Fruit fly (Drosophila melanogaster) whole organism, embryonic: Measurements from ENCODE around the gene CG32459.

Experiments
- BEAF-32 ChIP-seq: fragments of 200-800 bp; sonication (Bioruptor generic); optimal IDR thresholded peaks from 3 replicates; lab custom pipeline; 2017; ENCODE audit warnings: missing biosample characterization, missing genetic modification characterization, mild to moderate bottlenecking, moderate library complexity, missing genetic modification reagents
- Bgb ChIP-seq: fragments of 200-800 bp; sonication (Bioruptor generic); IDR thresholded peaks from 2 replicates; pipeline ENCODE4 v1.3.6; 2022; ENCODE audit warnings: missing biosample characterization, missing genetic modification characterization; ENCODE audit not compliant: partially characterized antibody
- C15 ChIP-seq: fragments of 200-800 bp; sonication (Bioruptor generic); IDR thresholded peaks from 3 replicates; pipeline ENCODE4 v1.3.6; 2022; ENCODE audit warnings: missing biosample characterization, missing genetic modification characterization
- CG10543 ChIP-seq: fragments of 200-800 bp; sonication (Bioruptor generic); optimal IDR thresholded peaks from 3 replicates; lab custom pipeline; 2017; ENCODE audit warnings: missing biosample characterization, mild to moderate bottlenecking, missing genetic modification characterization, moderate library complexity
- CG10959 ChIP-seq: fragments of 200-800 bp; sonication (Bioruptor generic); IDR thresholded peaks from 2 replicates; pipeline ENCODE4 v1.3.6; 2022; ENCODE audit warnings: missing biosample characterization, missing genetic modification characterization
- CG10979 ChIP-seq: fragments of 200-800 bp; sonication (Bioruptor generic); optimal IDR thresholded peaks from 2 replicates; lab custom pipeline; 2018; ENCODE audit warnings: missing biosample characterization, mild to moderate bottlenecking, missing genetic modification characterization, moderate library complexity
- CG11093 ChIP-seq: fragments of 200-800 bp; sonication (Bioruptor generic); IDR thresholded peaks from 3 replicates; pipeline ENCODE4 v1.3.6; 2022; ENCODE audit warnings: missing biosample characterization, missing genetic modification characterization
- CG12071 ChIP-seq: fragments of 200-800 bp; sonication (Bioruptor generic); optimal IDR thresholded peaks from 3 replicates; lab custom pipeline; 2018; ENCODE audit warnings: missing biosample characterization, mild to moderate bottlenecking, missing genetic modification characterization
- CG13624 ChIP-seq: fragments of 200-800 bp; sonication (Bioruptor generic); optimal IDR thresholded peaks from 2 replicates; lab custom pipeline; 2016; ENCODE audit warnings: missing biosample characterization, missing genetic modification characterization
- CG13894 ChIP-seq: fragments of 200-800 bp; sonication (Bioruptor generic); optimal IDR thresholded peaks from 3 replicates; lab custom pipeline; 2018; ENCODE audit warnings: missing biosample characterization, mild to moderate bottlenecking, missing genetic modification characterization, moderate library complexity
- CG16813 ChIP-seq: fragments of 200-800 bp; sonication (Bioruptor generic); IDR thresholded peaks from 3 replicates; pipeline ENCODE4 v1.3.6; 2022; ENCODE audit warnings: missing biosample characterization, missing genetic modification characterization; ENCODE audit not compliant: partially characterized antibody
- CG17361 ChIP-seq: fragments of 200-800 bp; sonication (Bioruptor generic); IDR thresholded peaks from 3 replicates; pipeline ENCODE4 v1.3.6; 2022; ENCODE audit warnings: missing biosample characterization, missing genetic modification characterization
- CG1832 ChIP-seq: fragments of 200-800 bp; sonication (Bioruptor generic); optimal IDR thresholded peaks from 2 replicates; lab custom pipeline; 2017; ENCODE audit warnings: missing biosample characterization, mild to moderate bottlenecking, missing genetic modification characterization, inconsistent platforms
- CG18619 ChIP-seq: fragments of 200-800 bp; sonication (Bioruptor generic); optimal IDR thresholded peaks from 3 replicates; lab custom pipeline; 2017; ENCODE audit warnings: missing biosample characterization, mild to moderate bottlenecking, missing genetic modification characterization
- CG3065 ChIP-seq: fragments of 200-800 bp; sonication (Bioruptor generic); optimal IDR thresholded peaks from 2 replicates; lab custom pipeline; 2016; ENCODE audit warnings: missing biosample characterization, missing genetic modification characterization
- CG3163 ChIP-seq: fragments of 200-800 bp; sonication (Bioruptor generic); optimal IDR thresholded peaks from 3 replicates; lab custom pipeline; 2016; ENCODE audit warnings: missing biosample characterization, missing genetic modification characterization
- CG33213 ChIP-seq: fragments of 200-800 bp; sonication (Bioruptor generic); optimal IDR thresholded peaks from 3 replicates; lab custom pipeline; 2016; ENCODE audit warnings: missing biosample characterization, missing genetic modification characterization
- CG34422 ChIP-seq: fragments of 200-800 bp; sonication (Bioruptor generic); IDR thresholded peaks from 3 replicates; pipeline ENCODE4 v1.3.6; 2022; ENCODE audit warnings: missing biosample characterization, missing genetic modification characterization
- CG4617 ChIP-seq: fragments of 200-800 bp; sonication (Bioruptor generic); optimal IDR thresholded peaks from 3 replicates; lab custom pipeline; 2016; ENCODE audit warnings: missing biosample characterization, missing genetic modification characterization, borderline replicate concordance
- CG8944 ChIP-seq: fragments of 200-800 bp; sonication (Bioruptor generic); optimal IDR thresholded peaks from 3 replicates; lab custom pipeline; 2016; ENCODE audit warnings: missing biosample characterization, missing genetic modification characterization
- CG9932 ChIP-seq: fragments of 200-800 bp; sonication (Bioruptor generic); IDR thresholded peaks from 2 replicates; pipeline ENCODE4 v1.3.6; 2022; ENCODE audit warnings: missing biosample characterization, missing genetic modification characterization
- Deaf1 ChIP-seq: fragments of 200-800 bp; optimal IDR thresholded peaks from 3 replicates; lab custom pipeline; 2019; ENCODE audit warnings: missing biosample characterization, mild to moderate bottlenecking, missing genetic modification characterization, moderate library complexity
- Dp ChIP-seq: fragments of 200-800 bp; sonication (Bioruptor generic); optimal IDR thresholded peaks from 2 replicates; lab custom pipeline; 2018; ENCODE audit warnings: missing biosample characterization, mild to moderate bottlenecking, missing genetic modification characterization, moderate library complexity
- Gug ChIP-seq: fragments of 200-800 bp; sonication (Bioruptor generic); IDR thresholded peaks from 4 replicates; pipeline ENCODE4 v1.3.6; 2022; ENCODE audit warnings: missing biosample characterization, missing genetic modification characterization
- Hand ChIP-seq: fragments of 200-800 bp; sonication (Bioruptor generic); optimal IDR thresholded peaks from 2 replicates; lab custom pipeline; 2017; ENCODE audit warnings: mild to moderate bottlenecking, missing biosample characterization, missing genetic modification reagents, missing genetic modification characterization
- Mes4 ChIP-seq: fragments of 200-800 bp; sonication (Bioruptor generic); optimal IDR thresholded peaks from 2 replicates; lab custom pipeline; 2016; ENCODE audit warnings: missing biosample characterization, missing genetic modification characterization
- Poxn ChIP-seq: fragments of 200-800 bp; sonication (Bioruptor generic); IDR thresholded peaks from 2 replicates; pipeline ENCODE4 v1.3.6; 2022; ENCODE audit warnings: missing biosample characterization, missing genetic modification characterization
- TFAM ChIP-seq: fragments of 200-800 bp; sonication (Bioruptor generic); optimal IDR thresholded peaks from 2 replicates; lab custom pipeline; 2017; ENCODE audit warnings: missing biosample characterization, missing genetic modification characterization, inconsistent platforms
- Taf1 ChIP-seq: fragments of 200-800 bp; sonication (Bioruptor generic); IDR thresholded peaks from 2 replicates; pipeline ENCODE4 v1.3.6; 2022; ENCODE audit warnings: missing biosample characterization, missing genetic modification characterization
- danr ChIP-seq: fragments of 200-800 bp; sonication (Bioruptor generic); IDR thresholded peaks from 2 replicates; pipeline ENCODE4 v1.3.6; 2022; ENCODE audit warnings: missing biosample characterization, missing genetic modification characterization
- dm ChIP-seq: fragments of 200-800 bp; sonication (Bioruptor generic); optimal IDR thresholded peaks from 3 replicates; lab custom pipeline; 2016; ENCODE audit warnings: missing biosample characterization, missing genetic modification characterization
- fd102C ChIP-seq: fragments of 200-800 bp; sonication (Bioruptor generic); optimal IDR thresholded peaks from 2 replicates; lab custom pipeline; 2018; ENCODE audit warnings: missing biosample characterization, mild to moderate bottlenecking, missing genetic modification characterization, moderate library complexity
- gcm2 ChIP-seq: fragments of 200-800 bp; sonication (Bioruptor generic); optimal IDR thresholded peaks from 2 replicates; lab custom pipeline; 2016; ENCODE audit warnings: missing biosample characterization, missing genetic modification characterization
- hb ChIP-seq: fragments of 200-800 bp; sonication (Bioruptor generic); IDR thresholded peaks from 3 replicates; pipeline ENCODE4 v1.3.6; 2022; ENCODE audit warnings: missing biosample characterization, missing genetic modification characterization; ENCODE audit not compliant: partially characterized antibody
- her ChIP-seq: fragments of 200-800 bp; sonication (Bioruptor generic); optimal IDR thresholded peaks from 2 replicates; lab custom pipeline; 2016; ENCODE audit warnings: missing biosample characterization, missing genetic modification characterization
- hth ChIP-seq: fragments of >200 bp; optimal IDR thresholded peaks from 2 replicates; lab custom pipeline; 2017; ENCODE audit warnings: inconsistent platforms
- kah ChIP-seq: fragments of 200-800 bp; sonication (Bioruptor generic); optimal IDR thresholded peaks from 2 replicates; lab custom pipeline; 2018; ENCODE audit warnings: missing biosample characterization, mild to moderate bottlenecking, missing genetic modification characterization
- klu ChIP-seq: fragments of 200-800 bp; sonication (Bioruptor generic); IDR thresholded peaks from 2 replicates; pipeline ENCODE4 v1.3.6; 2022; ENCODE audit warnings: missing biosample characterization, missing genetic modification characterization
- knrl ChIP-seq: fragments of 200-800 bp; sonication (Bioruptor generic); IDR thresholded peaks from 3 replicates; pipeline ENCODE4 v1.3.6; 2022; ENCODE audit warnings: missing biosample characterization, missing genetic modification characterization; ENCODE audit not compliant: partially characterized antibody
- lov ChIP-seq, 2 experiments: fragments of 200-800 bp in 1 of 2; fragments of >200 bp in 1 of 2; sonication (Bioruptor generic) in 1 of 2; IDR thresholded peaks in 1 of 2; optimal IDR thresholded peaks in 1 of 2; 2 replicates in 1 of 2; 3 replicates in 1 of 2; pipeline versions ENCODE4 v1.3.6 to Lab custom; 2017 to 2022; ENCODE audit warnings: missing biosample characterization in 1 of 2, missing genetic modification characterization in 1 of 2
- nmo ChIP-seq: fragments of 200-800 bp; sonication (Bioruptor generic); optimal IDR thresholded peaks from 2 replicates; lab custom pipeline; 2018; ENCODE audit warnings: missing biosample characterization, mild to moderate bottlenecking, missing genetic modification characterization, moderate library complexity
- onecut ChIP-seq: fragments of 200-800 bp; sonication (Bioruptor generic); IDR thresholded peaks from 2 replicates; pipeline ENCODE4 v1.3.6; 2022; ENCODE audit warnings: missing biosample characterization, missing genetic modification characterization
- pan ChIP-seq, 4 experiments: fragments of >200 bp in 3 of 4; fragments of 200-800 bp in 1 of 4; sonication (Bioruptor generic) in 1 of 4; optimal IDR thresholded peaks in 3 of 4; IDR thresholded peaks in 1 of 4; 2 replicates each; pipeline versions ENCODE4 v1.3.6 to Lab custom; 2017 to 2022; ENCODE audit warnings: missing biosample characterization in 2 of 4, missing genetic modification characterization in 2 of 4, mixed read lengths in 1 of 4
- pfk ChIP-seq: fragments of 200-800 bp; sonication (Bioruptor generic); optimal IDR thresholded peaks from 2 replicates; lab custom pipeline; 2018; ENCODE audit warnings: missing biosample characterization, mild to moderate bottlenecking, missing genetic modification characterization, moderate library complexity
- pum ChIP-seq: fragments of 200-800 bp; sonication (Bioruptor generic); optimal IDR thresholded peaks from 2 replicates; lab custom pipeline; 2016; ENCODE audit warnings: missing biosample characterization, missing genetic modification characterization
- sens ChIP-seq: fragments of 200-800 bp; sonication (Bioruptor generic); peaks from one replicate; lab custom pipeline; 2016; ENCODE audit warnings: missing biosample characterization, missing genetic modification characterization
- sna ChIP-seq: fragments of 200-800 bp; sonication (Bioruptor generic); IDR thresholded peaks from 2 replicates; pipeline ENCODE4 v1.3.6; 2022; ENCODE audit warnings: missing biosample characterization, missing genetic modification characterization; ENCODE audit not compliant: partially characterized antibody
- stwl ChIP-seq: fragments of 200-800 bp; sonication (Bioruptor generic); optimal IDR thresholded peaks from 3 replicates; lab custom pipeline; 2018; ENCODE audit warnings: missing biosample characterization, mild to moderate bottlenecking, missing genetic modification characterization, moderate library complexity
- ttk ChIP-seq: fragments of 200-800 bp; sonication (Bioruptor generic); IDR thresholded peaks from 2 replicates; pipeline ENCODE4 v2.1.2; 2022; ENCODE audit warnings: missing biosample characterization, missing genetic modification characterization
- z ChIP-seq: fragments of 200-800 bp; sonication (Bioruptor generic); IDR thresholded peaks from 3 replicates; pipeline ENCODE4 v1.3.6; 2022; ENCODE audit warnings: missing biosample characterization, missing genetic modification characterization

Gene CG32459

dm6 chr3L:22824668-22825192 is 31.1 kb downstream of the CG32459 start (continued):
- no peak for TF ChIP-seq pan (optimal IDR thresholded peaks at IDR 0.05; lab: Kevin White, UChicago)
- TF ChIP-seq pan (GFP tag; optimal IDR thresholded peaks at IDR 0.05 in 1 of 2, IDR thresholded peaks at IDR 0.05 in 1 of 2) = no peak
- no peak for TF ChIP-seq C15 (GFP tag; lab: Robert Waterston, UW)
- TF ChIP-seq CG13894 (tag; lab: Kevin White, UChicago) = peak; percentile 14
- no peak for TF ChIP-seq CG11093 (GFP tag; lab: Robert Waterston, UW)
- no peak for TF ChIP-seq knrl (GFP tag; lab: Robert Waterston, UW)
- TF ChIP-seq klu (GFP tag; lab: Robert Waterston, UW) = no peak
- TF ChIP-seq CG10979 = no peak
- TF ChIP-seq lov (optimal IDR thresholded peaks at IDR 0.05; lab: Kevin White, UChicago) = no peak
- no peak for TF ChIP-seq lov (GFP tag; IDR thresholded peaks at IDR 0.05; lab: Robert Waterston, UW)
- TF ChIP-seq hth = no peak
- TF ChIP-seq CG16813 (GFP tag; lab: Robert Waterston, UW) = no peak
- TF ChIP-seq stwl = no peak
- no peak for TF ChIP-seq CG33213
- TF ChIP-seq Mes4 (GFP tag; lab: Kevin White, UChicago) = no peak
- peak; percentile 69 for TF ChIP-seq CG10543
- 0 out of 2 replicates have a peak, but pooled peaks have one; percentile 52 for TF ChIP-seq sna (GFP tag; lab: Robert Waterston, UW)
- TF ChIP-seq gcm2 = no peak
- peak; percentile 15; the same call in 1 of the 3 replicates for TF ChIP-seq z
- TF ChIP-seq CG10959 (GFP tag; lab: Robert Waterston, UW) = no peak
- no peak for TF ChIP-seq Poxn (GFP tag; lab: Robert Waterston, UW)
- TF ChIP-seq Bgb = peak; percentile 30; the same call in 1 of the 2 replicates
- no peak for TF ChIP-seq hb
- no peak for TF ChIP-seq CG1832 (GFP tag; lab: Kevin White, UChicago)
- 0 out of 2 replicates have a peak, but pooled peaks have one; percentile 14 for TF ChIP-seq CG9932 (GFP tag; lab: Robert Waterston, UW)
- TF ChIP-seq danr (GFP tag; lab: Robert Waterston, UW) = no peak
- peak; percentile 83 for TF ChIP-seq CG3163
- TF ChIP-seq Deaf1 (tag; lab: Kevin White, UChicago) = peak; percentile 95
- TF ChIP-seq Hand (GFP tag; lab: Kevin White, UChicago) = peak; percentile 62
- no peak for TF ChIP-seq dm
- no peak; the same call in 2 of the 3 replicates for TF ChIP-seq CG34422 (GFP tag; lab: Robert Waterston, UW)
- TF ChIP-seq CG12071 (GFP tag; lab: Kevin White, UChicago) = no peak
- no peak for TF ChIP-seq Gug (GFP tag; lab: Robert Waterston, UW)
- TF ChIP-seq BEAF-32 (GFP tag; lab: Kevin White, UChicago) = no peak
- no peak for TF ChIP-seq CG3065 (GFP tag; lab: Kevin White, UChicago)
- no peak for TF ChIP-seq kah (GFP tag; lab: Kevin White, UChicago)
- no peak for TF ChIP-seq sens (GFP tag; lab: Kevin White, UChicago)
- TF ChIP-seq her = peak; percentile 20
- no peak for TF ChIP-seq TFAM (GFP tag; lab: Kevin White, UChicago)
- no peak for TF ChIP-seq CG18619 (GFP tag; lab: Kevin White, UChicago)
- no peak for TF ChIP-seq fd102C
- no peak for TF ChIP-seq onecut
- no peak for TF ChIP-seq CG13624
- TF ChIP-seq CG17361 (GFP tag; lab: Robert Waterston, UW) = no peak
- no peak for TF ChIP-seq ttk (GFP tag; lab: Robert Waterston, UW)
- no peak for TF ChIP-seq CG4617 (GFP tag; lab: Kevin White, UChicago)
- TF ChIP-seq pfk (GFP tag; lab: Kevin White, UChicago) = no peak
- TF ChIP-seq Dp (GFP tag; lab: Kevin White, UChicago) = no peak
- no peak for TF ChIP-seq Taf1
- no peak for TF ChIP-seq pum (GFP tag; lab: Kevin White, UChicago)
- no peak for TF ChIP-seq nmo (GFP tag; lab: Kevin White, UChicago)
- no peak for TF ChIP-seq CG8944
